Fruit fly (Drosophila melanogaster): ENCODE data around the gene CG13674.

The CG13674 gene

DNA sequence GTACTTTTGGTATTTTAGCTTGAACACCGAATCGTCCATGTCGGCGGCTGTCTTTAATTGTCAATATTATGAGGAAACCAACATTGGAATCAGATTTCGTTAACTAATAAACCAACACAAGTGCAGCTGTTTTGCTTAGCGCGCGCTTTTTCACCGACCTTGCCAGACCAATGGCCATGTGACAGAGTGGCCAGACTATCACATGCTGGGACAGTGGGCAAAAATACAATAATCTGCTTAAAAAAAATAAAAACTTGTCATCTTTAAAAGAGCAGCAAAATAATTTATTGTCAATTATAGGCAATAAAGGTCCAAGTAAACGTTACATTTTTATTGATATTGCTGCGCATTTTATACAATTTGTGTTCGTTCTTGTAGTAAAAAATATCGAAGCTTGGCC lies 43.0 kb downstream of the CG13674 start, which contains the start of gene RecQ4 (continued):
- TF ChIP-seq HLH3B (GFP tag; IDR thresholded peaks at IDR 0.05) (no peak), Hr39 (optimal IDR thresholded peaks at IDR 0.05) (no peak), CG1792 (GFP tag; optimal IDR thresholded peaks at IDR 0.05) (no peak), ems (GFP tag; optimal IDR thresholded peaks at IDR 0.05) (peak; percentile 17), chm (GFP tag; IDR thresholded peaks at IDR 0.05) (no peak), CG32532 (GFP tag; IDR thresholded peaks at IDR 0.05) (no peak), CG14050 (GFP tag; IDR thresholded peaks at IDR 0.05) (no peak), CG6813 (GFP tag; optimal IDR thresholded peaks at IDR 0.05) (no peak), CG12155 (GFP tag; optimal IDR thresholded peaks at IDR 0.05) (no peak), MBD-R2 (GFP tag; IDR thresholded peaks at IDR 0.05) (peak; percentile 78), gro (GFP tag; optimal IDR thresholded peaks at IDR 0.05) (no peak), CG9437 (GFP tag; optimal IDR thresholded peaks at IDR 0.05) (no peak), CG16863 (GFP tag; optimal IDR thresholded peaks at IDR 0.05) (no peak), Nf-YC (tag; optimal IDR thresholded peaks at IDR 0.05) (no peak), CG17186 (GFP tag; optimal IDR thresholded peaks at IDR 0.05) (no peak), Chrac-16 (GFP tag; optimal IDR thresholded peaks at IDR 0.05) (no peak), CG9215 (GFP tag; IDR thresholded peaks at IDR 0.05) (no peak), kah (GFP tag; optimal IDR thresholded peaks at IDR 0.05) (no peak), Hsf (GFP tag; optimal IDR thresholded peaks at IDR 0.05) (no peak), CG4424 (GFP tag; optimal IDR thresholded peaks at IDR 0.05) (no peak), repo (GFP tag; optimal IDR thresholded peaks at IDR 0.05) (no peak), CG33557 (GFP tag; optimal IDR thresholded peaks at IDR 0.05) (no peak), Lpt (GFP tag; optimal IDR thresholded peaks at IDR 0.05) (no peak), Opbp (GFP tag; IDR thresholded peaks at IDR 0.05; ENCODE audit: partially characterized antibody) (peak; percentile 53; the same call in 1 of the 3 replicates), CG9609 (GFP tag; optimal IDR thresholded peaks at IDR 0.05) (no peak), CG17912 (GFP tag; optimal IDR thresholded peaks at IDR 0.05) (no peak), pb (GFP tag; optimal IDR thresholded peaks at IDR 0.05) (no peak), grn (GFP tag; optimal IDR thresholded peaks at IDR 0.05) (no peak), nom (GFP tag; optimal IDR thresholded peaks at IDR 0.05) (no peak), Adf1 (GFP tag; IDR thresholded peaks at IDR 0.05) (no peak), lmd (GFP tag; IDR thresholded peaks at IDR 0.05) (no peak), aop (GFP tag; IDR thresholded peaks at IDR 0.05) (no peak), Max (GFP tag; optimal IDR thresholded peaks at IDR 0.05) (no peak), Tbp (GFP tag; optimal IDR thresholded peaks at IDR 0.05) (no peak), CG7556 (GFP tag; optimal IDR thresholded peaks at IDR 0.05) (no peak), gce (GFP tag; IDR thresholded peaks at IDR 0.05) (no peak), CG6765 (GFP tag; optimal IDR thresholded peaks at IDR 0.05) (no peak), CG6272 (GFP tag; IDR thresholded peaks at IDR 0.05) (no peak), CG13894 (tag; optimal IDR thresholded peaks at IDR 0.05) (no peak), CG11695 (GFP tag; IDR thresholded peaks at IDR 0.05) (no peak), ash1 (GFP tag; optimal IDR thresholded peaks at IDR 0.05) (no peak), ap (GFP tag; IDR thresholded peaks at IDR 0.05) (no peak), CG12104 (GFP tag; optimal IDR thresholded peaks at IDR 0.05) (no peak), CG11723 (GFP tag; optimal IDR thresholded peaks at IDR 0.05) (no peak), Hr78 (GFP tag; optimal IDR thresholded peaks at IDR 0.05) (no peak), CG16813 (GFP tag; IDR thresholded peaks at IDR 0.05; ENCODE audit: partially characterized antibody) (peak; percentile 58), abd-A (tag; optimal IDR thresholded peaks at IDR 0.05) (no peak), tll (GFP tag; optimal IDR thresholded peaks at IDR 0.05) (no peak), Dad (GFP tag; optimal IDR thresholded peaks at IDR 0.05) (peak; percentile 16), ci (GFP tag; IDR thresholded peaks at IDR 0.05) (no peak; the same call in 2 of the 3 replicates), E2f2 (GFP tag; IDR thresholded peaks at IDR 0.05) (peak; percentile 97), HmgZ (tag; optimal IDR thresholded peaks at IDR 0.05) (peak; percentile 40), BEAF-32 (GFP tag; optimal IDR thresholded peaks at IDR 0.05) (peak; percentile 36)

All from whole organism, embryonic.